Fruit fly (Drosophila melanogaster): Measurements from ENCODE around the gene CG9628.

CG9628 gene

DNA sequence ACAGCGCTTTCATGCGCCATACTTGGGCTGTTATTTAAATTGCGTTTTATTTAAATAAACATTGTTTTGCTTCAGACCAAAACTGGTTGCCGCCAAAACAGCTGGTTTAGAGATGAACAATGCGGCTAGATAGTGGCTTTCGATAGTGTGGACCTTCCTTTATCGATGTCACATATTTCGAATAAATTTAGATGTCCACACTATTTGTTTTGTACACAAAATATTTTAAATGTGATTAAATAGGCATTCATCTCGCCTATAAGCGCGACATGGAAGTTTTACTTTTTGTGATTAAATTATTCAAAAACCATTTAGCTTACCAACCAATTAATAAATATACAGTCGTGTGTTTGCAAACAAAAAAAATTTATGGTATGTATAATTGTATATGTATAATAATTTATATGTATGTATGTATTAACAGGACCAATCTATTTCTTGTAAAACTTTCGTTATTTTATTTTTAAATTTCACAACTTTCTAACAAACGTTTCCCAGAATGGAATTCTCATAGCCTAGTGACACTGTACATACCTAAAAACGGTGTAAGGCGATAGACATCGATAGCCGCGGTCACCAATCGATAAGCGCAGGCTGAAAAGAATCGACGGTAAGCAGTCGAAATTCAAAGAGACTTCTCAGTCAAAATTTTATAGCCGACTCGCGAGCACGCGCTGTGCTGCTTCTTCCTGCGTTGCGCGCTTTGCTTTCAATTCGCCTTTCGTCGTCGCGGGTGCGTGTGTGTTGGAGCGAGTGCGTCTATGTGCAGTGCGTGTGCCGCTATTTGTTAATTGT, 9.6 kb downstream of the CG9628 start, which contains the start of the genes RecQ5 and dlp:
RecQ5 (minus strand) TSS at position 114 of the 795 bp plus-strand sequence.
dlp (plus strand) TSS at position 638 of the 795 bp plus-strand sequence.
- TF ChIP-seq CG8478 (optimal IDR thresholded peaks at IDR 0.05) (no peak), CTCF (optimal IDR thresholded peaks at IDR 0.05) (no peak)

DNA sequence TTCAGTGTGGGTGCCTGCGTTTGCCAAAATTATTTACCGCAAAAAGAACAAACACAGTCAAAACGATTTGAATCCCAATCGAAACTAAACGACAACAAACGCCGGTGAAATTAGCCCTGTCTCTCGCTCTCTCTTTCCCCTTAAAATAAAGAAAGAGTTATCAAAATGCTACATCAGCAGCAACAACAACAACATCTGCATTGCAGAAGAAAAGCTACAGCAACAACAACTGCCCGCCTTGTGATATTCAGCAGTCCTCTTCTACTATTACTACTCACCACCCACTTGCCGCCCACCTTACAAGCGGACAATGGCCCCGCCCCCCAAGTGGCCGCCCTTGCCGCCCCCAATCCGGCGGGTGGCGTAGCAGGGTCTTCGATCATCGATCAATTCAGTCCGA, 10.3 kb downstream of the CG9628 start:
- TF ChIP-seq CTCF (optimal IDR thresholded peaks at IDR 0.05) = no peak
- no peak for TF ChIP-seq CG8478 (optimal IDR thresholded peaks at IDR 0.05)

DNA sequence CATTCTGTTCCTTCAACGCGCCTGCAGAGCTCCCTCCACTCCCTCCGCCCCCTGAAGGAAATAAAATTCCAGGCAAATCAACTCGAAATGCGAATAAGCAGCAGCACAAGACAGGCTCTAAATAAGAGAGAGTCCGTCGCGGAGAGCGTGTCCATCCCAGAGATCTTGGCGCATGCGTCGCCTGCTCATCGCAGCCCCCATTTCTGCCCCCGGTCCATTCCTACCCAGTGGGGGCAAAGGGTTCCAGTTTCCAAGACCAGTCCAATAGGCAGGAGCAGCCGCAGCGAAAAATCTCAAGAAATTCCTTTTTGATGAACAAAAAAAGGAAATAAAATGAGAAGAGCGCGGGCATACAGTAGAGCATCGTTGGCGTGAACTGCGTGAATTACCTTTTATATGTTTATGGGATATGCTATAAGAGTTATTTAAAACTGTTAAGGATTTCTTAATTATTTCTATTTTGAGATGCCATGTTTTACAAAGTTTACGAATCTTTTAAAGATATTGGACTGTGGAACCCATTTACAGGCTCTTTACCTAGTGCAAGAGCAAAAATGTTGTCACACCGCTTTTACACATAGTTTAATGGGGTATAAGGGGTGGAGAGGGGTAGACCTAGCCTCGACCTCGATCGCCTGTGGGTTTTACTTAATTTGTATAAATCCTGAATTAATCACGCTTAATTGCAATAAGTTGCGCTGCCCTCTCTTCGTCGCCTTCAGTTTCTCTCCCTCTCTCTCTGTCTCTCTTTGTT, 11.6 kb downstream of the CG9628 start:
- TF ChIP-seq CTCF (optimal IDR thresholded peaks at IDR 0.05) = no peak
- TF ChIP-seq CG8478 (optimal IDR thresholded peaks at IDR 0.05) = no peak

DNA sequence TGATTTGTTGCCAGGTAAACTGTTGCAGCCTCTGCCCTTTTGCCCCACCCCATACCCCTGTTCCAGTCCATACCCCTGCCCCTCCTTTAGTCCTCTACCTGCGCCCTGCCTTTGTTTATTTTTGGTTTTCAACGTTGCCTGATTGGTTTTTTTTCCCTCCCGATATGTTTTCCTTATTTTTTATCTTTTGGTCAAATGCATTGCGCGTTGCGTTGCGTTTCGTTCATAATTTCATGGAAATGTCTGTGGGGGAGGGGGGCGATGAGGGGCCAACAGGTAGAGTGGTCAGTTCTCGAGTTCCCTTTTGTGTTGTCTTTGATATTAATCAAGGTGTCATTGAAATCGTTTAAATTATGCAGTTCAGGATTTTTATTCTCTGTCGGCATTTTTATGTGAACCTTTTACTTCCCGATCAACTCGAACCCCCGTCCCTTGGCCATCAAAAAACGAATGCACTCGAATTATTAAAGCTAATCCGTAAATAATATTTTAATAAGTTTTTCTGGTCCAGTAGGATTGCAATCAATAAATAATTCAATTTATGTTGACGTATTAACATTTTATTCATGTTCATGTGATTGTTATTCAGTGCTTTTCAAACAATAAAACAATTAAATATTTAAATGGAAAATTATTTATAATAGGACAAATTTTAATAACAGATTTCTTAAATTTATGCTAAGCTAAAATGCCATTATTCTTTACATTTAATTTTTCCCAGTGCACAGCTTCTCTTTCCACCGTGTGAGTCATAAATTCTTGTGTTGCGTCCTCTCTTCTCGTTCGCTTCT, 12.4 kb downstream of the CG9628 start:
- TF ChIP-seq CTCF (optimal IDR thresholded peaks at IDR 0.05) = no peak

DNA sequence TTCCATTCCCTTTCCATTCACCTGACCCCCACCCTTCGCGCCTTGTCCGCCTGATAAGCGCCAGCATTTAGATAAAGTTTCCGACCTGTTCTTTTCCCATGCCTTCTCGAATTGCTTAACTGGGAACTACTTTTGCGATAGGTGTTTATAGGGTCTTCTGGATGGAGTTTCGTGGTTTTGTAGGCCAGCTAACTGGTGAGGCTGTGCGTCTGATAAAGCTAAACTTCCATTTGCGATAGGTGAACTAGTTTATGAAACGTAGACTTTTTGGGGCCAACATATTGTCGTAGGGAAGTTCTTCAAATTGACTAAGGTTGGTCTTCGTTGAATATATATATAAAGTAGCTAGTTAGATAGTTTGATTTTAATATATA, 13.0 kb downstream of the CG9628 start:
- TF ChIP-seq CG8478 (optimal IDR thresholded peaks at IDR 0.05) = no peak
- TF ChIP-seq CTCF (optimal IDR thresholded peaks at IDR 0.05) = no peak

DNA sequence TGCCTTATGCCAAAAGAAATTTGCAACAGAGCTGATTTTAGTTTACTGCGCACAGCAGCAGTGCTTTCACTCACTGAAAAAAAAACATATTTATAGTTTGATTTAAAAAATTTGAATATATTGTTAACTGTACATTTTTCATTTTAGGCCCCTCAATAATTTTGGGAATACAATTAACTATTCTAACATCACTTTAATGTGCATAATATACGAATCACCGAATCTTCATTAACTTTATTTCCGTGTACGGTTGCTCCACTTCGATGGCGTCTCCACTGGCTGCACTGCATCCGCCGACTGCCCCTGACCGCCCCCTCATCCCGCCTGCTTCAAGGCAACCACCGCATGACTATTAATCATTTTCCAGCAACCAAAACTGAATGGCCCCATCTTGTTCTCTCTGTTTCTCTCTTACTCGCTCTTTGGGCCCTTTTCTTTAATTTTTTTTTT, 14.2 kb downstream of the CG9628 start:
- TF ChIP-seq CG8478 (optimal IDR thresholded peaks at IDR 0.05) (no peak), CTCF (optimal IDR thresholded peaks at IDR 0.05) (no peak)

DNA sequence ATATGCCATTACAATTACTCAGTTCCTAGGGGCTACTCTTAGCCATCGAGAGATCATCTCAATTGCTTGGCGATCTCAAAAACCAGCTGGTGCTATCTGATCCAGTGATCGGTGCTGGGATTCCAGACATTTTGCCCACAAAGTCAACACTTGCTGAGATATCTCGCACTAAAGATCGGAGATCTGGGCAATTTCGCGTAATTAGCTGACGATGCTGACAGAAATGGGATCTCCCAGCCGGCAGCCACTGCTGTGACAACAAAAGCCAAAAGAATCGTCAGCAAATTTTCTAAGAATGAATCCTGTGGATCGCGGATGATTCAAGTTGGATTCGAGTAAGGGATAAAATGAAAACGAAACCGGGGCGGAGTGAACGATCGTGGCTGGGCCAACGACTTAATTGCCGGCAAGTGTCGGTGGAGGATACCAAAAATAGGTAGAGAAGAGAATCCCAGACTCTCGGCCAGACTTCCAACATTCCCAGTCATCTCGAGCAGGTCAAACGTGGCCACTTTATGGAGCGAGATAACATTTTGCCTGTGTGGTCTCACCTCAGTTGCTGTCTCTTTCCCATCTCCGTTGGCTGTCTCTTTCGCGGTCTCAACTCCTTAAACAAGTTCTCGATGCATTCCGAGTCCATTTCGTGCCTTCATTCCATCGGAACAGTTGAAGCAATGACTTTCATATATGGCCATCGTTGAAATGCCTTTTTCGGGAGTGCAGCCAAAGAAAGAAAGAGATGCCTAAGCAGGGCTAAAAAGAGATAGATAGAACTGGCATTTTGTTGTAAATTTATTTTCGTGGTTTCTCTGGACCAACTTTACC, 15.3 kb downstream of the CG9628 start:
- TF ChIP-seq CTCF (optimal IDR thresholded peaks at IDR 0.05) (no peak), CG8478 (optimal IDR thresholded peaks at IDR 0.05) (no peak)

DNA sequence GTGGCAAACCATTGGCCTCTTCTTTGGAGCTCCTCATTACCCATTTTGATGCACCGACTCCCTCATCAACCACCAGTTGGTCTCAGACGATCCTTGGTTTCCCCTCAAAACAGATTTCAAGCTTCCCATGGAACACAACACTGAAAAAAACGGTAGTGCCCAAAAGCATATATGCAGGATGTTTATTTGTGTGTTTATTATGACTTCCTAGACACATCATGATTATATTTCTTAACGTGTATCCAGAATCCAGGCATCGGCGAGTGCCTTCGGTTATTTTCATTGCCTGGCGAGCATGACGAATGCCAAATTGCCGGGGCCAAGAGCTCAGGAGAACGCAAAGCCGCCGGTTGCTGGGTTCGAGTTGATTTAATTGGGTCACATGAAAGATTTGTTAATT, 17.2 kb downstream of the CG9628 start:
- TF ChIP-seq CG8478 (optimal IDR thresholded peaks at IDR 0.05) (no peak), CTCF (optimal IDR thresholded peaks at IDR 0.05) (no peak)

DNA sequence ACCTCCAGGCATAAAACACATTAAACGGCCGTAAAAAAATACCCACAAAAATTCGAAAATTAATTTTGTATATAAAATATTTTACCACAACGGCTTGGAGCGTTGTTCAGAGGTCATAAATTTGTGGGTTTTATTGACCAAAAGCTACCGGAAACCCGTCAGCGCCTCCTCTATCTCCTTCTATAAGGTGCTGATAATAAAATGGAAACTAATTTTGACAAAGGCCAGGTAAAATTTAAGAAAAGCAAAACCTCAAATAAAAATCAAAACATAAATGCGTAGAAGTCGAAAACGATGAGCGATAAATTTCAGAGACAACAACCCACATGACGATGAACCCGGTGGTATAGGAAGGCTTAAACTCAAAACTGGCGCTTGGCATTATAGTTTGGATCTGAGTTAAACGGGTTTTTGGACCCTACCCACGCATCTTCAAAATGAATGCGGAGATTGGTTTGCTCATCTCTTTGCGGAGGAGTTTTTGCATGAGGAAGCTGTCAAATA, 18.3 kb downstream of the CG9628 start:
- TF ChIP-seq CTCF (optimal IDR thresholded peaks at IDR 0.05) (no peak), CG8478 (optimal IDR thresholded peaks at IDR 0.05) (no peak)

DNA sequence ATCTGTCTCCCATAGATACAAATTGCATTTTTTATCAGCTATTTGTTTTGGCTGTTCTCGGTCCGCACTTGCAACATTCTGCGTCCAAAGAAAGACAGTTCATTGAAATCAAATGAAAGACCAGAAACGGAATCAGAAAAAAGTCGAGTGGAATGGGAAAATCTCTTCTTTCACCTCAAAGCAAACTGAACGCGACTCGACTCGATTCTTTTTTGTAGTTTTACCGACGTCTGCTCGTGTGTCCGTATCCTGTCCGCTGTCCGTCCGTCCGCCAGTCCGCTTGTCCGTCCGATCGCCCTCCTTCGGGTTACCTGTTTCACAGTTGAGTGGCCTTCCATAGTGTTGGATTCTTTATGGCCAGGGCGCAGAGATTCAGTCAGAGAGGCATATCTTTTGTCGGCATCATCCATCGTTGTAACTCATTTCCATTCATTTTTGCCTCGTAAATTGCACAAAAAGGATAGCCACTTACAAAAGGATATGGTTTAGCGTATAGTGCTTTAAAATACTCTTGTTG, 19.4 kb downstream of the CG9628 start:
- TF ChIP-seq CG8478 (optimal IDR thresholded peaks at IDR 0.05) = no peak
- TF ChIP-seq CTCF (optimal IDR thresholded peaks at IDR 0.05) = no peak

DNA sequence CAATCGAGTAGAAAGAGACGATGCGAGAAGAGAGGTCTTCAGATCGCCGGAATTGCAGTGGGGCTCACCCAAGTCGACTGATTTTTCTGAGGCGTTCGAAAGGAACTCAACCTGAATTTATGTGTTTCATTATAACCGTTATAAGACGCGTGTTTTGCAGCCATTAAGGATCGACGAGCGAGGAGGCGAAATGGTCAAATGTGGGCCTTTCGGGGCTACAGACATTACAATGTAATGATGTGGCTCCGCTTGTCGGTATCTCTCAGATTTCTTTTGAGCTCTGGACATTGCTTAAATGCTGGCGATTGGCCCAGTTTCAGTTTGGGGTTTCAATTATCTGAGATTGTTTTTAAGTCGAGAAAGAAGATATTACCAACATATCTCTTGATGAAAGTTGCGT, 20.2 kb downstream of the CG9628 start:
- TF ChIP-seq CG8478 (optimal IDR thresholded peaks at IDR 0.05) (no peak), CTCF (optimal IDR thresholded peaks at IDR 0.05) (no peak)

DNA sequence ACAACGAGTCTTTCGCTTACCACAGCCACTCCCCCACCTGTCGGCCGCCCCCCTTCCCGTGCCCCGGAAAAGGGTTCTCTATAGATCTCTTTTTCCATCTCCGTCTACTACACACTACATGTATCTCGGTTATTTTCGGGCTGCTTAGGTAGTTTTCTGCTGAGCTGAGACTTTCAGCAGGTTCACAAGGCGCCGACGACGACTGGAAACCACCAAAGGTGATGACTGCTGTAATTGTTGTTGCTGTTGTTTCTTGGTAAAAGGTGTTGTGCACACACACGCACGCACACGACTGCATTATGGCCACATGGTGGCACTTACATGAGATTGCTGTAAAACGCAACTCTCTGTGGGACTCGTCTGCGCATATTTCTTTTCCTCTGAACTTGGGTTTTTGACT, 21.1 kb downstream of the CG9628 start:
- TF ChIP-seq CTCF (optimal IDR thresholded peaks at IDR 0.05) = no peak
- TF ChIP-seq CG8478 (optimal IDR thresholded peaks at IDR 0.05) = no peak

DNA sequence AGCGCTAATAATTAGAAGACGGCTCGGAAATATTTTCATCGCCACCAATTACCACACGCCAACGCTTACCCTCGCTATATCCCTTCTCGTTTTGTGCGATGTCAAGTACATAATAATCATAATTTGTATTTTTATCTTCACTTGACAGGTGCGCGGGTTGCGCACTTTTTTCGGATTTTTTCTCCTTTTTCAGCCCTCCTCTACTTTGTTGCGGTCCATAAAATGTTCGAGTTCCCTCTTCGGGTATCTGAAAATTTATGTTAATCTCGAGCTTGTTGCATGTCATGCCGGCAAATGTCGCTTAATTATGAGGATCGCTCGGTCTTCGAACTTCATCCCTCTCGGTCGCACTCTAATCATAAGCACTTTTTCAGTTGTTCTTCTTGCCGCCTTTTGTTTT, 22.5 kb downstream of the CG9628 start:
- no peak for TF ChIP-seq CG8478 (optimal IDR thresholded peaks at IDR 0.05)
- TF ChIP-seq CTCF (optimal IDR thresholded peaks at IDR 0.05) = no peak

DNA sequence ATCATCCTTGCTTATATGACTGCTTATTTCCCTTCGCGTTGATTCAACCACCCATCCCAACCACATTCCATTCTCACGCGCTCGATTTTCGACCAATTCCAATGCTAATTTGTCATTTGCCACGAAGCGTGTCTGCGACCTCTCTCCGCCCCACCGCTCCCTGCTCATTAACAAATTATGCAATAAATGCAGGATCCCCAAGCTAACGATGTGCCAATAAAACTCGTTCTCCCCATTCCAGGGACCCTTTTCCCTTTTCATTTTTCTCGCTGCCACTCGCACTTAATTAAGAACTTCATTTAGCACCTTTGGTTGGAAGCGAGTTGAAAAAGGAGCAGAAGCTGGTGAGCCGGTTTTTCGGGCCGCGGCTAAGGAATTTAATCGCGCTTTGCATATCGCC, 23.3 kb downstream of the CG9628 start:
- TF ChIP-seq CG8478 (optimal IDR thresholded peaks at IDR 0.05) = no peak
- TF ChIP-seq CTCF (optimal IDR thresholded peaks at IDR 0.05) = no peak
